Fruit fly (Drosophila melanogaster) whole organism, embryonic: ENCODE data around the gene dmrt11E.

Experiments used
- Bteb2 ChIP-seq: fragments of 200-800 bp; sonication (Bioruptor generic); optimal IDR thresholded peaks from 2 replicates; lab custom pipeline; 2016; ENCODE audit warnings: missing biosample characterization, missing genetic modification characterization
- CG10462 ChIP-seq: fragments of 200-800 bp; sonication (Bioruptor generic); optimal IDR thresholded peaks from 2 replicates; lab custom pipeline; 2016; ENCODE audit warnings: missing biosample characterization, missing genetic modification characterization
- CG11723 ChIP-seq: fragments of 200-800 bp; sonication (Bioruptor generic); optimal IDR thresholded peaks from 2 replicates; lab custom pipeline; 2017; ENCODE audit warnings: missing biosample characterization, mild to moderate bottlenecking, missing genetic modification characterization
- CG12236 ChIP-seq: fragments of 200-800 bp; sonication (Bioruptor generic); optimal IDR thresholded peaks from 2 replicates; lab custom pipeline; 2016; ENCODE audit warnings: missing biosample characterization, missing genetic modification characterization
- CG12391 ChIP-seq: fragments of 200-800 bp; sonication (Bioruptor generic); optimal IDR thresholded peaks from 3 replicates; lab custom pipeline; 2018; ENCODE audit warnings: missing biosample characterization, mild to moderate bottlenecking, missing genetic modification characterization, moderate library complexity
- CG12744 ChIP-seq: fragments of 200-800 bp; sonication (Bioruptor generic); optimal IDR thresholded peaks from 2 replicates; lab custom pipeline; 2016; ENCODE audit warnings: missing biosample characterization, missing genetic modification characterization
- CG13296 ChIP-seq: fragments of 200-800 bp; sonication (Bioruptor generic); optimal IDR thresholded peaks from 3 replicates; lab custom pipeline; 2018; ENCODE audit warnings: missing biosample characterization, mild to moderate bottlenecking, missing genetic modification characterization
- CG14860 ChIP-seq: fragments of 200-800 bp; sonication (Bioruptor generic); IDR thresholded peaks from 3 replicates; pipeline ENCODE4 v1.3.6; 2022; ENCODE audit warnings: missing biosample characterization, missing genetic modification characterization; ENCODE audit not compliant: partially characterized antibody
- CG16863 ChIP-seq: fragments of 200-800 bp; sonication (Bioruptor generic); optimal IDR thresholded peaks from 3 replicates; lab custom pipeline; 2016; ENCODE audit warnings: missing biosample characterization, missing genetic modification characterization
- CG1792 ChIP-seq: fragments of 200-800 bp; sonication (Bioruptor generic); optimal IDR thresholded peaks from 2 replicates; lab custom pipeline; 2016; ENCODE audit warnings: missing biosample characterization, missing genetic modification characterization
- CG2712 ChIP-seq: fragments of 200-800 bp; optimal IDR thresholded peaks from 3 replicates; lab custom pipeline; 2019; ENCODE audit warnings: missing biosample characterization, mild to moderate bottlenecking, missing genetic modification characterization, moderate library complexity
- CG30403 ChIP-seq: fragments of 200-800 bp; sonication (Bioruptor generic); optimal IDR thresholded peaks from 3 replicates; lab custom pipeline; 2016; ENCODE audit warnings: missing biosample characterization, missing genetic modification characterization
- CG32532 ChIP-seq: fragments of 200-800 bp; sonication (Bioruptor generic); IDR thresholded peaks from 2 replicates; pipeline ENCODE4 v1.3.6; 2022; ENCODE audit warnings: missing biosample characterization, missing genetic modification characterization
- CG34224 ChIP-seq: fragments of 200-800 bp; sonication (Bioruptor generic); IDR thresholded peaks from 3 replicates; pipeline ENCODE4 v1.3.6; 2022; ENCODE audit warnings: missing biosample characterization, missing genetic modification characterization; ENCODE audit not compliant: partially characterized antibody
- CG34376 ChIP-seq: fragments of 200-800 bp; sonication (Bioruptor generic); optimal IDR thresholded peaks from 2 replicates; lab custom pipeline; 2018; ENCODE audit warnings: missing biosample characterization, mild to moderate bottlenecking, missing genetic modification characterization
- CG4282 ChIP-seq: fragments of 200-800 bp; sonication (Bioruptor generic); optimal IDR thresholded peaks from 2 replicates; lab custom pipeline; 2016; ENCODE audit warnings: missing biosample characterization, missing genetic modification characterization
- CG5180 ChIP-seq: fragments of 200-800 bp; sonication (Bioruptor generic); optimal IDR thresholded peaks from 3 replicates; lab custom pipeline; 2017; ENCODE audit warnings: missing biosample characterization, missing genetic modification characterization, mild to moderate bottlenecking, moderate library complexity, missing genetic modification reagents
- Dek ChIP-seq: fragments of 200-800 bp; sonication (Bioruptor generic); optimal IDR thresholded peaks from 3 replicates; lab custom pipeline; 2019; ENCODE audit warnings: missing biosample characterization, mild to moderate bottlenecking, missing genetic modification characterization, moderate library complexity
- Dfd ChIP-seq, 2 experiments: fragments of >200 bp; optimal IDR thresholded peaks; 2 replicates each; lab custom pipeline; 2017; ENCODE audit warnings: missing biosample characterization in 2 of 2, missing genetic modification characterization in 2 of 2
- Dp ChIP-seq: fragments of 200-800 bp; sonication (Bioruptor generic); optimal IDR thresholded peaks from 2 replicates; lab custom pipeline; 2018; ENCODE audit warnings: missing biosample characterization, mild to moderate bottlenecking, missing genetic modification characterization, moderate library complexity
- GATAe ChIP-seq: fragments of 200-800 bp; sonication (Bioruptor generic); conservative IDR thresholded peaks from 2 replicates; pipeline ENCODE4 v1.3.6; 2022; ENCODE audit warnings: missing biosample characterization, missing genetic modification characterization
- Hr51 ChIP-seq, 2 experiments: fragments of 200-800 bp; sonication (Bioruptor generic); optimal IDR thresholded peaks; 2 replicates in 1 of 2; 3 replicates in 1 of 2; lab custom pipeline; 2016 to 2018; ENCODE audit warnings: missing biosample characterization in 2 of 2, missing genetic modification characterization in 2 of 2, mild to moderate bottlenecking in 1 of 2, moderate library complexity in 1 of 2
- Lhr ChIP-seq: fragments of 200-800 bp; sonication (Bioruptor generic); optimal IDR thresholded peaks from 3 replicates; lab custom pipeline; 2017; ENCODE audit warnings: mild to moderate bottlenecking, missing biosample characterization, missing genetic modification reagents, missing genetic modification characterization
- MTF-1 ChIP-seq: fragments of 200-800 bp; sonication (Bioruptor generic); optimal IDR thresholded peaks from 2 replicates; lab custom pipeline; 2018; ENCODE audit warnings: missing biosample characterization, mild to moderate bottlenecking, missing genetic modification characterization, borderline replicate concordance
- NfI ChIP-seq: fragments of 200-800 bp; sonication (Bioruptor generic); optimal IDR thresholded peaks from 3 replicates; lab custom pipeline; 2018; ENCODE audit warnings: missing biosample characterization, mild to moderate bottlenecking, missing genetic modification characterization, moderate library complexity
- Oaz ChIP-seq: fragments of 200-800 bp; sonication (Bioruptor generic); IDR thresholded peaks from 2 replicates; pipeline ENCODE4 v1.3.6; 2022; ENCODE audit warnings: missing biosample characterization, missing genetic modification characterization
- Sox102F ChIP-seq: fragments of 200-800 bp; sonication (Bioruptor generic); optimal IDR thresholded peaks from 2 replicates; lab custom pipeline; 2018; ENCODE audit warnings: missing biosample characterization, mild to moderate bottlenecking, missing genetic modification characterization, moderate library complexity
- Spps ChIP-seq: fragments of 200-800 bp; sonication (Bioruptor generic); optimal IDR thresholded peaks from 2 replicates; lab custom pipeline; 2018; ENCODE audit warnings: missing biosample characterization, mild to moderate bottlenecking, missing genetic modification characterization
- Stat92E ChIP-seq, 3 experiments: fragments of >200 bp in 2 of 3; fragments of 200-800 bp in 1 of 3; sonication (Bioruptor generic) in 1 of 3; optimal IDR thresholded peaks; 2 replicates each; lab custom pipeline; 2017 to 2019; ENCODE audit warnings: missing biosample characterization in 3 of 3, missing genetic modification characterization in 3 of 3, mild to moderate bottlenecking in 1 of 3, moderate library complexity in 1 of 3
- ato ChIP-seq: fragments of 200-800 bp; sonication (Bioruptor generic); IDR thresholded peaks from 2 replicates; pipeline ENCODE4 v1.3.6; 2022; ENCODE audit warnings: missing biosample characterization, missing genetic modification characterization; ENCODE audit not compliant: partially characterized antibody
- bigmax ChIP-seq: fragments of 200-800 bp; sonication (Bioruptor generic); optimal IDR thresholded peaks from 2 replicates; lab custom pipeline; 2018; ENCODE audit warnings: missing biosample characterization, mild to moderate bottlenecking, missing genetic modification characterization
- disco-r ChIP-seq: fragments of 200-800 bp; sonication (Bioruptor generic); optimal IDR thresholded peaks from 2 replicates; lab custom pipeline; 2016; ENCODE audit warnings: missing biosample characterization, missing genetic modification characterization
- dmrt11E ChIP-seq: fragments of 200-800 bp; sonication (Bioruptor generic); optimal IDR thresholded peaks from 3 replicates; lab custom pipeline; 2018; ENCODE audit warnings: missing biosample characterization, mild to moderate bottlenecking, missing genetic modification characterization, moderate library complexity
- emc ChIP-seq: fragments of 200-800 bp; sonication (Bioruptor generic); optimal IDR thresholded peaks from 2 replicates; lab custom pipeline; 2016; ENCODE audit warnings: missing biosample characterization, missing genetic modification characterization
- gcm ChIP-seq: fragments of 200-800 bp; sonication (Bioruptor generic); optimal IDR thresholded peaks from 2 replicates; lab custom pipeline; 2019; ENCODE audit warnings: missing biosample characterization, mild to moderate bottlenecking, missing genetic modification characterization, moderate library complexity
- grn ChIP-seq: fragments of 200-800 bp; sonication (Bioruptor generic); optimal IDR thresholded peaks from 3 replicates; lab custom pipeline; 2017; ENCODE audit warnings: missing biosample characterization, missing genetic modification characterization
- hkb ChIP-seq, 2 experiments: fragments of 200-800 bp in 1 of 2; fragments of >200 bp in 1 of 2; sonication (Bioruptor generic) in 1 of 2; IDR thresholded peaks in 1 of 2; optimal IDR thresholded peaks in 1 of 2; 2 replicates each; pipeline versions ENCODE4 v1.3.6 to Lab custom; 2017 to 2022; ENCODE audit warnings: missing biosample characterization in 1 of 2, missing genetic modification characterization in 1 of 2
- insv ChIP-seq, 2 experiments: fragments of 200-800 bp; sonication (Bioruptor generic); optimal IDR thresholded peaks; 3 replicates each; lab custom pipeline; 2016 to 2018; ENCODE audit warnings: missing biosample characterization in 2 of 2, missing genetic modification characterization in 2 of 2
- inv ChIP-seq: fragments of 200-800 bp; sonication (Bioruptor generic); IDR thresholded peaks from 2 replicates; pipeline ENCODE4 v1.3.6; 2022; ENCODE audit warnings: missing biosample characterization, missing genetic modification characterization; ENCODE audit not compliant: partially characterized antibody
- ken ChIP-seq: fragments of 200-800 bp; sonication (Bioruptor generic); IDR thresholded peaks from 3 replicates; pipeline ENCODE4 v1.3.6; 2022; ENCODE audit warnings: missing biosample characterization, missing genetic modification characterization
- kni ChIP-seq: fragments of 200-800 bp; sonication (Bioruptor generic); optimal IDR thresholded peaks from 3 replicates; lab custom pipeline; 2017; ENCODE audit warnings: mild to moderate bottlenecking, missing biosample characterization, missing genetic modification reagents, missing genetic modification characterization
- lilli ChIP-seq: fragments of 200-800 bp; sonication (Bioruptor generic); optimal IDR thresholded peaks from 3 replicates; lab custom pipeline; 2016; ENCODE audit warnings: missing biosample characterization, missing genetic modification characterization
- pita ChIP-seq: fragments of 200-800 bp; sonication (Bioruptor generic); optimal IDR thresholded peaks from 2 replicates; lab custom pipeline; 2017; ENCODE audit warnings: missing biosample characterization, mild to moderate bottlenecking, missing genetic modification characterization
- row ChIP-seq: fragments of 200-800 bp; sonication (Bioruptor generic); IDR thresholded peaks from 3 replicates; pipeline ENCODE4 v1.3.6; 2022; ENCODE audit warnings: missing biosample characterization, missing genetic modification characterization
- sc ChIP-seq, 3 experiments: fragments of >200 bp in 2 of 3; fragments of 200-800 bp in 1 of 3; sonication (Bioruptor generic) in 1 of 3; optimal IDR thresholded peaks; 2 replicates in 2 of 3; 3 replicates in 1 of 3; lab custom pipeline; 2017; ENCODE audit warnings: mild to moderate bottlenecking in 1 of 3, missing biosample characterization in 1 of 3, missing genetic modification characterization in 1 of 3, missing genetic modification reagents in 1 of 3
- unc-4 ChIP-seq: fragments of 200-800 bp; sonication (Bioruptor generic); IDR thresholded peaks from 2 replicates; pipeline ENCODE4 v1.3.6; 2022; ENCODE audit warnings: missing biosample characterization, missing genetic modification characterization; ENCODE audit not compliant: partially characterized antibody
- vnd ChIP-seq: fragments of 200-800 bp; sonication (Bioruptor generic); IDR thresholded peaks from 3 replicates; pipeline ENCODE4 v1.3.6; 2022; ENCODE audit warnings: missing biosample characterization, missing genetic modification characterization; ENCODE audit not compliant: partially characterized antibody
- vvl ChIP-seq: fragments of 200-800 bp; sonication (Bioruptor generic); IDR thresholded peaks from 2 replicates; pipeline ENCODE4 v1.3.6; 2022; ENCODE audit warnings: missing biosample characterization, missing genetic modification characterization

Gene dmrt11E

DNA sequence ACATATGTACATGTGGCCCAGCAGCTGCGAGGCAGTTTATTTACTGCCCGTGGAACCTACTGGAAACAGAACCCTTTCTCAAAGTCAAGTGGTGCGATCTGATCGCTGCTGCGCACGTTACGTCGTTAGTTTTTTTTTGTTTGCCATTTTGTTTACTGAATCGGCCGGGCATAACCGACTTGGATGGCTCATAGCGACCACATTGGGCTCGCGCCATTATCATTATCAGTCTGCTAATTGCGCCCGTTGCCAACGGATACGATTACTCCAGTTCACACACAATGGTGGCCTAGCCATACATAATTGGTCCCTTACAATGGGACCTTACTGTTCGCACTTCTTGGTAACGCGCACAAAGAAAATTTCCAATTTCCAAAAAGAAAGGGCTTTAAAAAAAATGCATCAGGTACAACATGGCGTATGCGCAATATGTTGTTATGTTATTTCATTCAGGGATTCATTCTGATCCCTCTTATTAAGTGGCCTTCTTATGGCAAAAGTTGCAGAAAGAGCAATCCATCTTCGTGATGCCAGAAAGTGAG, 35.2 kb upstream of the dmrt11E start (continued):
- no peak for TF ChIP-seq CG5180 (GFP tag; lab: Kevin White, UChicago)
- TF ChIP-seq CG32532 (GFP tag; lab: Robert Waterston, UW), result peak; percentile 42; the same call in 1 of the 2 replicates
- no peak for TF ChIP-seq vvl (GFP tag; lab: Robert Waterston, UW)
- TF ChIP-seq Lhr, result no peak
- no peak for TF ChIP-seq ato (GFP tag; lab: Robert Waterston, UW)
- TF ChIP-seq disco-r, result no peak
- TF ChIP-seq dmrt11E (tag; lab: Kevin White, UChicago), result no peak
- TF ChIP-seq unc-4 (GFP tag; lab: Robert Waterston, UW), result no peak
- no peak for TF ChIP-seq GATAe (GFP tag; lab: Robert Waterston, UW)
- TF ChIP-seq ken (GFP tag; lab: Robert Waterston, UW), result no peak
- TF ChIP-seq CG14860 (GFP tag; lab: Robert Waterston, UW), result no peak
- peak; percentile 59 for TF ChIP-seq CG34224 (GFP tag; lab: Robert Waterston, UW)
- TF ChIP-seq sc (optimal IDR thresholded peaks at IDR 0.05; lab: Kevin White, UChicago), result no peak
- TF ChIP-seq sc (GFP tag; optimal IDR thresholded peaks at IDR 0.05; lab: Kevin White, UChicago), result no peak
- TF ChIP-seq kni (GFP tag; lab: Kevin White, UChicago), result no peak
- TF ChIP-seq CG16863 (GFP tag; lab: Kevin White, UChicago), result no peak
- peak; percentile 35; the same call in 2 of the 3 replicates for TF ChIP-seq row (GFP tag; lab: Robert Waterston, UW)
- no peak for TF ChIP-seq insv (GFP tag; optimal IDR thresholded peaks at IDR 0.05; lab: Kevin White, UChicago)
- no peak for TF ChIP-seq vnd (GFP tag; lab: Robert Waterston, UW)
- no peak for TF ChIP-seq CG1792
- TF ChIP-seq CG30403, result peak; percentile 43
- TF ChIP-seq CG4282 (GFP tag; lab: Kevin White, UChicago), result no peak
- TF ChIP-seq emc, result no peak
- no peak for TF ChIP-seq inv (GFP tag; lab: Robert Waterston, UW)
- peak; percentile 12 for TF ChIP-seq CG34376 (GFP tag; lab: Kevin White, UChicago)
- TF ChIP-seq MTF-1 (GFP tag; lab: Kevin White, UChicago), result peak; percentile 76
- TF ChIP-seq CG11723 (GFP tag; lab: Kevin White, UChicago), result no peak
- TF ChIP-seq gcm (GFP tag; lab: Kevin White, UChicago), result no peak
- no peak for TF ChIP-seq CG12391 (tag; lab: Kevin White, UChicago)
- no peak for TF ChIP-seq Dp (GFP tag; lab: Kevin White, UChicago)
- peak; percentile 56 for TF ChIP-seq grn (GFP tag; lab: Kevin White, UChicago)
- TF ChIP-seq pita, result no peak
- no peak for TF ChIP-seq Dek (tag; lab: Kevin White, UChicago)
- TF ChIP-seq CG12744 (GFP tag; lab: Kevin White, UChicago), result no peak
- TF ChIP-seq Spps, result no peak
- TF ChIP-seq Stat92E (GFP tag; optimal IDR thresholded peaks at IDR 0.05; lab: Kevin White, UChicago), result no peak
- no peak for TF ChIP-seq Oaz
- no peak for TF ChIP-seq NfI (GFP tag; lab: Kevin White, UChicago)
- no peak for TF ChIP-seq Dfd (GFP tag; optimal IDR thresholded peaks at IDR 0.05; lab: Kevin White, UChicago)
- TF ChIP-seq CG2712, result no peak
- no peak for TF ChIP-seq bigmax (GFP tag; lab: Kevin White, UChicago)
- no peak for TF ChIP-seq CG12236 (GFP tag; lab: Kevin White, UChicago)
- TF ChIP-seq CG13296 (GFP tag; lab: Kevin White, UChicago), result no peak
- no peak for TF ChIP-seq hkb (optimal IDR thresholded peaks at IDR 0.05; lab: Kevin White, UChicago)
- no peak for TF ChIP-seq hkb (GFP tag; IDR thresholded peaks at IDR 0.05; lab: Robert Waterston, UW)
- no peak for TF ChIP-seq Hr51 (GFP tag; optimal IDR thresholded peaks at IDR 0.05; lab: Kevin White, UChicago)
- TF ChIP-seq CG10462, result no peak
- peak; percentile 68 for TF ChIP-seq lilli
- no peak for TF ChIP-seq Sox102F (GFP tag; lab: Kevin White, UChicago)
- no peak for TF ChIP-seq Bteb2 (GFP tag; lab: Kevin White, UChicago)
